Fruit fly (Drosophila melanogaster): ENCODE results near the gene CG32212.

The CG32212 gene

DNA sequence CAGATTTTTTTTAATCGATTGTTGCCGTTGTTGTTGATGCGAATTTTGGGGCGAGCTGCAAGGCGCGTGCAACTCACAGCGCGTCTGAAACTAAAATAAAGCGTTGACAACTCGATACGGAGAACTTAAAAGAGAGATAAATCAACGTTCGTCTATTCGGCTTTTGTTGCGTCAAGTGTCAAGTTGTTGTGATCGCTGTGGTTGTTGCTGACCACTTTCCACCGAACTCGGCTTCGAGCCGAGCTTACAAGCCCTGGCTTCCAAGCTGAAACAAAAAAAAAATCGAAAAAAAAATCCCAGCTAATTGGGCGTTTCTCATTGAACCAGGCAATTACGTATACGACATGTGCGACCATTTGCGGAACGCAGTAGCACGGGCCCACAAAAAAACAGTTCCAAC lies 16.4 kb downstream of the CG32212 start, which contains the start of gene CG9452:
TSS of gene CG9452 (minus strand) at position 101 of the 400 bp plus-strand sequence.
- TF ChIP-seq Rel (GFP tag; optimal IDR thresholded peaks at IDR 0.05), result no peak
- TF ChIP-seq Rel (tag; optimal IDR thresholded peaks at IDR 0.05), result no peak
- no peak for TF ChIP-seq rgr (GFP tag; optimal IDR thresholded peaks at IDR 0.05)
- no peak for TF ChIP-seq Mio (GFP tag; optimal IDR thresholded peaks at IDR 0.05)

dm6 chr3L:19504719-19505118 lies 17.4 kb downstream of the CG32212 start:
- TF ChIP-seq brk (GFP tag; optimal IDR thresholded peaks at IDR 0.05) (no peak), Hr78 (GFP tag; optimal IDR thresholded peaks at IDR 0.05) (no peak), Rel (GFP tag; optimal IDR thresholded peaks at IDR 0.05) (no peak), Rel (tag; optimal IDR thresholded peaks at IDR 0.05) (no peak), HLH106 (tag; optimal IDR thresholded peaks at IDR 0.05) (no peak), br (GFP tag; optimal IDR thresholded peaks at IDR 0.05) (peak; percentile 34), Jra (GFP tag; optimal IDR thresholded peaks at IDR 0.05) (peak; percentile 17), usp (GFP tag; optimal IDR thresholded peaks at IDR 0.05) (no peak), GATAd (GFP tag; optimal IDR thresholded peaks at IDR 0.05) (no peak), Dif (GFP tag; optimal IDR thresholded peaks at IDR 0.05; ENCODE audit: partially characterized antibody) (no peak), sage (GFP tag; optimal IDR thresholded peaks at IDR 0.05) (no peak), psq (GFP tag; optimal IDR thresholded peaks at IDR 0.05) (no peak), Sp1 (GFP tag; optimal IDR thresholded peaks at IDR 0.05) (no peak), h (GFP tag; optimal IDR thresholded peaks at IDR 0.05) (peak; percentile 73), dl (GFP tag; optimal IDR thresholded peaks at IDR 0.05; ENCODE audit: insufficient read depth in 1 of 2, partially characterized antibody in 2 of 2) (no peak), CrebA (GFP tag; optimal IDR thresholded peaks at IDR 0.05; ENCODE audit: borderline replicate concordance) (no peak), dmrt93B (GFP tag; optimal IDR thresholded peaks at IDR 0.05) (no peak), dsf (GFP tag; optimal IDR thresholded peaks at IDR 0.05; ENCODE audit: borderline replicate concordance) (no peak), Dfd (GFP tag; optimal IDR thresholded peaks at IDR 0.05) (no peak), Mio (GFP tag; optimal IDR thresholded peaks at IDR 0.05) (no peak), fru (GFP tag; optimal IDR thresholded peaks at IDR 0.05) (peak; percentile 44), lola (GFP tag; optimal IDR thresholded peaks at IDR 0.05) (no peak), Hr83 (GFP tag; optimal IDR thresholded peaks at IDR 0.05; ENCODE audit: poor library complexity, severe bottlenecking) (peak; percentile 71), Abd-B (GFP tag; optimal IDR thresholded peaks at IDR 0.05) (no peak), N (GFP tag; optimal IDR thresholded peaks at IDR 0.05) (no peak), rgr (GFP tag; optimal IDR thresholded peaks at IDR 0.05) (peak; percentile 66), foxo (GFP tag; optimal IDR thresholded peaks at IDR 0.05) (peak in 1 of 2 experiments; percentile 38), Vsx2 (GFP tag; optimal IDR thresholded peaks at IDR 0.05; ENCODE audit: partially characterized antibody) (no peak), pan (optimal IDR thresholded peaks at IDR 0.05) (no peak), OdsH (GFP tag; optimal IDR thresholded peaks at IDR 0.05) (peak; percentile 60), CG32264 (GFP tag; optimal IDR thresholded peaks at IDR 0.05) (no peak), tai (GFP tag; optimal IDR thresholded peaks at IDR 0.05) (peak; percentile 7), ey (GFP tag; optimal IDR thresholded peaks at IDR 0.05) (no peak), Myc (optimal IDR thresholded peaks at IDR 0.05) (no peak), sv (GFP tag; optimal IDR thresholded peaks at IDR 0.05) (no peak), Hnf4 (GFP tag; optimal IDR thresholded peaks at IDR 0.05) (peak; percentile 47), CG9705 (GFP tag; optimal IDR thresholded peaks at IDR 0.05) (no peak), jim (GFP tag; optimal IDR thresholded peaks at IDR 0.05) (no peak), woc (GFP tag; optimal IDR thresholded peaks at IDR 0.05) (no peak)

dm6 chr3L:19512672-19513071 lies 25.3 kb downstream of the CG32212 start:
- TF ChIP-seq Dfd (GFP tag; optimal IDR thresholded peaks at IDR 0.05), result peak; percentile 70
- TF ChIP-seq CG32264 (GFP tag; optimal IDR thresholded peaks at IDR 0.05), result no peak
